Worm (Caenorhabditis elegans): ENCODE data around the gene H12D21.11.

The H12D21.11 gene

ce11 chrV:14924104-14924503 is 8.4 kb downstream of the H12D21.11 start, which contains the start of gene srg-54:
Gene srg-54, minus strand, starts transcription at chrV:14924204.
- TF ChIP-seq Y5F2A.4 (GFP tag; optimal IDR thresholded peaks at IDR 0.05) = no peak
- no peak for TF ChIP-seq vab-7 (GFP tag; IDR thresholded peaks at IDR 0.05)
- no peak for TF ChIP-seq saeg-2 (GFP tag; IDR thresholded peaks at IDR 0.05)
- no peak for TF ChIP-seq madf-5 (GFP tag; IDR thresholded peaks at IDR 0.05)
- no peak for TF ChIP-seq ceh-44 (GFP tag; IDR thresholded peaks at IDR 0.05)
- no peak for TF ChIP-seq jun-1 (tag; optimal IDR thresholded peaks at IDR 0.05)
- no peak for TF ChIP-seq nhr-28 (tag; optimal IDR thresholded peaks at IDR 0.05)
- no peak for TF ChIP-seq lir-3 (tag; optimal IDR thresholded peaks at IDR 0.05)
- TF ChIP-seq ztf-11 (tag; optimal IDR thresholded peaks at IDR 0.05) = no peak

DNA sequence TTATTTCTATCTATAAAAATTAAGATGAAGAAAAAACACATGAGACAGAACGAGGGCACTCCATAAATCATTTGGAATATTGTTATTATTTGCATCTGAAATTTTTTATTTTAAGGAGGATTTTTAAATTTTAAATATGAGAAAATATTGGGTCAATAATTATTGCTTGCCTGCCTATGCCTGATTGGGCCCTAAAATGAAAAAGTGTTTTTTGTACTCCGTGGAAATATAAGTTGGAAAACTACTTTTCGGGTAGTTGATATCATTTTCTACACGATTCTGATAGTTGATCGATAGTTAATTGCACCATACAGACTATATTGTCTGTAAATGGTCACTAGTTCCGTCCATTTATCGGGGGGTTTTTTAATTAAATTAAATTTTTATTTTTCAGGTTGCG is 12.5 kb downstream of the H12D21.11 start, which contains the start of gene srg-55:
Gene srg-55, minus strand, starts transcription at position 101 of the 400 bp plus-strand sequence.
- TF ChIP-seq nhr-48 (tag; optimal IDR thresholded peaks at IDR 0.05) (no peak), lin-38 (GFP tag; IDR thresholded peaks at IDR 0.05) (no peak), mxl-3 (GFP tag; optimal IDR thresholded peaks at IDR 0.05) (no peak), ceh-62 (tag; optimal IDR thresholded peaks at IDR 0.05) (no peak), hlh-11 (tag; optimal IDR thresholded peaks at IDR 0.05) (no peak), Y105C5A.15 (GFP tag; IDR thresholded peaks at IDR 0.05) (no peak), F44E2.7 (GFP tag; IDR thresholded peaks at IDR 0.05) (no peak), fos-1 (tag; optimal IDR thresholded peaks at IDR 0.05) (no peak), mep-1 (tag; optimal IDR thresholded peaks at IDR 0.05) (no peak), egl-27 (tag; optimal IDR thresholded peaks at IDR 0.05) (no peak), F49E8.2 (tag; optimal IDR thresholded peaks at IDR 0.05; ENCODE audit: borderline replicate concordance) (no peak)

ce11 chrV:14930168-14930567 is 14.5 kb downstream of the H12D21.11 start:
- TF ChIP-seq lin-13 (GFP tag; optimal IDR thresholded peaks at IDR 0.05) (no peak), daf-16 (GFP tag; optimal IDR thresholded peaks at IDR 0.05) (no peak), daf-16 (tag; optimal IDR thresholded peaks at IDR 0.05) (no peak), F10B5.3 (tag; optimal IDR thresholded peaks at IDR 0.05) (no peak), nhr-102 (tag; optimal IDR thresholded peaks at IDR 0.05) (no peak), aly-2 (tag; optimal IDR thresholded peaks at IDR 0.05) (no peak), nhr-11 (tag; optimal IDR thresholded peaks at IDR 0.05) (peak; percentile 40), rbr-2 (tag; optimal IDR thresholded peaks at IDR 0.05) (peak; percentile 37), mdl-1 (tag; optimal IDR thresholded peaks at IDR 0.05) (peak in 1 of 2 experiments; percentile 33), ctbp-1 (GFP tag; IDR thresholded peaks at IDR 0.05) (0 out of 2 replicates have a peak, but pooled peaks have one; percentile 17), spr-1 (tag; optimal IDR thresholded peaks at IDR 0.05) (no peak), ztf-7 (tag; optimal IDR thresholded peaks at IDR 0.05) (no peak), R02D3.7 (tag; optimal IDR thresholded peaks at IDR 0.05) (no peak), ceh-44 (GFP tag; IDR thresholded peaks at IDR 0.05) (no peak), nhr-25 (tag; optimal IDR thresholded peaks at IDR 0.05; ENCODE audit: borderline replicate concordance, insufficient read depth) (no peak), lir-3 (tag; optimal IDR thresholded peaks at IDR 0.05) (no peak), T20F7.1 (GFP tag; optimal IDR thresholded peaks at IDR 0.05) (no peak), unc-62 (GFP tag; optimal IDR thresholded peaks at IDR 0.05 in 1 of 2) (no peak), unc-62 (tag; optimal IDR thresholded peaks at IDR 0.05) (no peak), egl-43 (GFP tag; IDR thresholded peaks at IDR 0.05) (no peak), F49E8.2 (tag; optimal IDR thresholded peaks at IDR 0.05; ENCODE audit: borderline replicate concordance) (no peak), fkh-10 (GFP tag; optimal IDR thresholded peaks at IDR 0.05) (peak; percentile 79), dmd-9 (GFP tag; IDR thresholded peaks at IDR 0.05) (no peak), F26F4.8 (GFP tag; conservative IDR thresholded peaks at IDR 0.05) (no peak), tra-1 (GFP tag; IDR thresholded peaks at IDR 0.05) (no peak), unc-39 (tag; optimal IDR thresholded peaks at IDR 0.05) (no peak), lin-38 (GFP tag; IDR thresholded peaks at IDR 0.05) (no peak), nhr-6 (tag; optimal IDR thresholded peaks at IDR 0.05) (no peak), gei-8 (GFP tag; optimal IDR thresholded peaks at IDR 0.05) (no peak), zag-1 (tag; optimal IDR thresholded peaks at IDR 0.05) (no peak), ceh-28 (tag; optimal IDR thresholded peaks at IDR 0.05) (no peak), ceh-32 (tag; optimal IDR thresholded peaks at IDR 0.05; ENCODE audit: poor library complexity) (no peak), skn-1 (tag; optimal IDR thresholded peaks at IDR 0.05) (no peak), pqm-1 (tag; optimal IDR thresholded peaks at IDR 0.05) (no peak), Y105C5A.15 (GFP tag; IDR thresholded peaks at IDR 0.05) (no peak)
